Worm (Caenorhabditis elegans) whole organism, midembryonic: ENCODE measurements around the gene srw-19.

Experiments used
- T22C8.4 ChIP-seq: fragments of 200-800 bp; sonication (Bioruptor generic); IDR thresholded peaks from 2 replicates; pipeline ENCODE4 v1.3.6; 2022; ENCODE audit warnings: missing genetic modification characterization, missing compliant biosample characterization
- flt-1 ChIP-seq: fragments of 200-800 bp; sonication (Bioruptor generic); IDR thresholded peaks from 2 replicates; pipeline ENCODE4 v1.3.6; 2022; ENCODE audit warnings: missing genetic modification characterization, missing compliant biosample characterization
- klf-2 ChIP-seq: fragments of 200-800 bp; sonication (Bioruptor generic); conservative IDR thresholded peaks from 2 replicates; pipeline ENCODE4 v1.3.6; 2022; ENCODE audit warnings: missing genetic modification reagents, missing genetic modification characterization, missing compliant biosample characterization
- med-1 ChIP-seq: sonication (generic microtip); optimal IDR thresholded peaks from 2 replicates; lab custom pipeline; 2017; ENCODE audit warnings: missing genetic modification characterization, mild to moderate bottlenecking, missing compliant biosample characterization, antibody characterized with exemption, missing genetic modification reagents; ENCODE audit not compliant: insufficient read depth
- ztf-23 ChIP-seq: fragments of 200-800 bp; sonication (Bioruptor generic); IDR thresholded peaks from 2 replicates; pipeline ENCODE4 v1.3.6; 2022; ENCODE audit warnings: missing genetic modification reagents, missing genetic modification characterization, missing compliant biosample characterization

DNA sequence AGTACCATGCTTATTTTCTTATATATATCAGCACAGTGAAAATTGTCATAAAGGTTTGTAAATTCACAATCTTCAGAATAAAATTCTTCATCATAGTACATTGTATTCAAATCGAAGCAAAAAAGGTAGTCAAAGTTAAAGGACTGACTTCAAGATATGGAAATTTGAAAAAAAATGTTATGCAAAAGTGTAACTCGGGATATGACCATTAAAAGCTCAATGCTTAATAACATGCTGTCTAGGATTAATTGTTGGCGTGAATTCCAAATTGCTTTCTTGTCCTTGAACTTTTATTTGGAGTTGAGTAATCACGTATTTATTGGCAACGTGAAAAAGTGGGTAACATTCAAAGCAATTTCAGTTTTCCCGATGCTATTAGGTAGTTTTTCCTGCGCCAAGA lies 6.4 kb downstream of the srw-19 start, which contains the start of gene srw-16:
- no peak for TF ChIP-seq ztf-23 (GFP tag; lab: Robert Waterston, UW)
- TF ChIP-seq med-1 (GFP tag; lab: Kevin White, UChicago): no peak
- no peak for TF ChIP-seq flt-1 (GFP tag; lab: Robert Waterston, UW)
- TF ChIP-seq T22C8.4 (GFP tag; lab: Robert Waterston, UW): no peak
- TF ChIP-seq klf-2 (GFP tag; lab: Robert Waterston, UW): no peak
